Worm (Caenorhabditis elegans) whole organism, midembryonic: Measurements from ENCODE around the gene T05A8.11.

Source experiments
- T22C8.4 ChIP-seq: fragments of 200-800 bp; sonication (Bioruptor generic); IDR thresholded peaks from 2 replicates; pipeline ENCODE4 v1.3.6; 2022; ENCODE audit warnings: missing genetic modification characterization, missing compliant biosample characterization
- cog-1 ChIP-seq: sonication (generic microtip); optimal IDR thresholded peaks from 2 replicates; lab custom pipeline; 2016; ENCODE audit warnings: missing genetic modification characterization, missing compliant biosample characterization
- flt-1 ChIP-seq: fragments of 200-800 bp; sonication (Bioruptor generic); IDR thresholded peaks from 2 replicates; pipeline ENCODE4 v1.3.6; 2022; ENCODE audit warnings: missing genetic modification characterization, missing compliant biosample characterization
- klf-2 ChIP-seq: fragments of 200-800 bp; sonication (Bioruptor generic); conservative IDR thresholded peaks from 2 replicates; pipeline ENCODE4 v1.3.6; 2022; ENCODE audit warnings: missing genetic modification reagents, missing genetic modification characterization, missing compliant biosample characterization
- med-1 ChIP-seq: sonication (generic microtip); optimal IDR thresholded peaks from 2 replicates; lab custom pipeline; 2017; ENCODE audit warnings: missing genetic modification characterization, mild to moderate bottlenecking, missing compliant biosample characterization, antibody characterized with exemption, missing genetic modification reagents; ENCODE audit not compliant: insufficient read depth
- ref-1 ChIP-seq: fragments of 200-800 bp; sonication (Bioruptor generic); conservative IDR thresholded peaks from 2 replicates; pipeline ENCODE4 v1.3.6; 2022; ENCODE audit warnings: missing genetic modification reagents, missing genetic modification characterization, missing compliant biosample characterization
- tab-1 ChIP-seq: fragments of 200-800 bp; sonication (Bioruptor generic); IDR thresholded peaks from 2 replicates; pipeline ENCODE4 v1.3.6; 2022; ENCODE audit warnings: missing genetic modification characterization, missing compliant biosample characterization
- ztf-23 ChIP-seq: fragments of 200-800 bp; sonication (Bioruptor generic); IDR thresholded peaks from 2 replicates; pipeline ENCODE4 v1.3.6; 2022; ENCODE audit warnings: missing genetic modification reagents, missing genetic modification characterization, missing compliant biosample characterization
- ztf-29 ChIP-seq: fragments of 200-800 bp; sonication (Bioruptor generic); IDR thresholded peaks from 2 replicates; pipeline ENCODE4 v1.3.6; 2022; ENCODE audit warnings: missing genetic modification reagents, missing genetic modification characterization, missing compliant biosample characterization

- TF ChIP-seq flt-1 (GFP tag; lab: Robert Waterston, UW) = no peak
- TF ChIP-seq ztf-23 (GFP tag; lab: Robert Waterston, UW) = no peak
- no peak for TF ChIP-seq T22C8.4 (GFP tag; lab: Robert Waterston, UW)
- TF ChIP-seq ref-1 (GFP tag; lab: Robert Waterston, UW) = no peak
- no peak for TF ChIP-seq tab-1
- TF ChIP-seq klf-2 (GFP tag; lab: Robert Waterston, UW) = no peak
- TF ChIP-seq cog-1 = no peak
- no peak for TF ChIP-seq med-1 (GFP tag; lab: Kevin White, UChicago)
- no peak for TF ChIP-seq ztf-29 (GFP tag; lab: Robert Waterston, UW)
Observed at ce11 chrII:2774904-2775303, 49.4 kb upstream of the T05A8.11 start, which contains the start of gene fbxb-111.
